Fruit fly (Drosophila melanogaster) whole organism, embryonic: ENCODE measurements around the gene CG16789.

Experiments
- ATbp ChIP-seq: fragments of 200-800 bp; sonication (Bioruptor generic); optimal IDR thresholded peaks from 2 replicates; lab custom pipeline; 2017; ENCODE audit warnings: missing biosample characterization, mild to moderate bottlenecking, missing genetic modification characterization, missing genetic modification reagents
- Abd-B ChIP-seq: fragments of 200-800 bp; sonication (Bioruptor generic); optimal IDR thresholded peaks from 2 replicates; lab custom pipeline; 2018; ENCODE audit warnings: missing biosample characterization, mild to moderate bottlenecking, missing genetic modification characterization, moderate library complexity
- CG10979 ChIP-seq: fragments of 200-800 bp; sonication (Bioruptor generic); optimal IDR thresholded peaks from 2 replicates; lab custom pipeline; 2018; ENCODE audit warnings: missing biosample characterization, mild to moderate bottlenecking, missing genetic modification characterization, moderate library complexity
- CG1233 ChIP-seq: fragments of 200-800 bp; sonication (Bioruptor generic); optimal IDR thresholded peaks from 4 replicates; lab custom pipeline; 2018; ENCODE audit warnings: missing biosample characterization, mild to moderate bottlenecking, missing genetic modification characterization
- CG15479 ChIP-seq: fragments of 200-800 bp; sonication (Bioruptor generic); optimal IDR thresholded peaks from 3 replicates; lab custom pipeline; 2019; ENCODE audit warnings: missing biosample characterization, mild to moderate bottlenecking, missing genetic modification characterization, moderate library complexity
- CG1647 ChIP-seq: fragments of 200-800 bp; sonication (Bioruptor generic); optimal IDR thresholded peaks from 3 replicates; lab custom pipeline; 2016; ENCODE audit warnings: missing biosample characterization, missing genetic modification characterization
- CG16815 ChIP-seq: fragments of 200-800 bp; sonication (Bioruptor generic); optimal IDR thresholded peaks from 3 replicates; lab custom pipeline; 2017; ENCODE audit warnings: missing biosample characterization, mild to moderate bottlenecking, missing genetic modification characterization
- CG17612 ChIP-seq: fragments of 200-800 bp; sonication (Bioruptor generic); IDR thresholded peaks from 2 replicates; pipeline ENCODE4 v1.3.6; 2022; ENCODE audit warnings: missing biosample characterization, missing genetic modification characterization
- CG17912 ChIP-seq: fragments of 200-800 bp; sonication (Bioruptor generic); optimal IDR thresholded peaks from 2 replicates; lab custom pipeline; 2018; ENCODE audit warnings: missing biosample characterization, mild to moderate bottlenecking, missing genetic modification characterization
- CG18619 ChIP-seq: fragments of 200-800 bp; sonication (Bioruptor generic); optimal IDR thresholded peaks from 3 replicates; lab custom pipeline; 2017; ENCODE audit warnings: missing biosample characterization, mild to moderate bottlenecking, missing genetic modification characterization
- CG31441 ChIP-seq: fragments of 200-800 bp; sonication (Bioruptor generic); IDR thresholded peaks from 2 replicates; pipeline ENCODE4 v1.3.6; 2022; ENCODE audit warnings: missing biosample characterization, missing genetic modification characterization
- CG3407 ChIP-seq: fragments of 200-800 bp; sonication (Bioruptor generic); optimal IDR thresholded peaks from 2 replicates; lab custom pipeline; 2018; ENCODE audit warnings: missing biosample characterization, mild to moderate bottlenecking, missing genetic modification characterization
- CG34224 ChIP-seq: fragments of 200-800 bp; sonication (Bioruptor generic); IDR thresholded peaks from 3 replicates; pipeline ENCODE4 v1.3.6; 2022; ENCODE audit warnings: missing biosample characterization, missing genetic modification characterization; ENCODE audit not compliant: partially characterized antibody
- CG34422 ChIP-seq: fragments of 200-800 bp; sonication (Bioruptor generic); IDR thresholded peaks from 3 replicates; pipeline ENCODE4 v1.3.6; 2022; ENCODE audit warnings: missing biosample characterization, missing genetic modification characterization
- CG3726 ChIP-seq: fragments of 200-800 bp; sonication (Bioruptor generic); IDR thresholded peaks from 3 replicates; pipeline ENCODE4, ENCODE4 v1.3.6; 2022; ENCODE audit warnings: missing biosample characterization, missing genetic modification characterization
- CG9437 ChIP-seq: fragments of 200-800 bp; sonication (Bioruptor generic); optimal IDR thresholded peaks from 2 replicates; lab custom pipeline; 2018; ENCODE audit warnings: missing biosample characterization, mild to moderate bottlenecking, missing genetic modification characterization
- CG9797 ChIP-seq: fragments of 200-800 bp; sonication (Bioruptor generic); optimal IDR thresholded peaks from 3 replicates; lab custom pipeline; 2018; ENCODE audit warnings: missing biosample characterization, mild to moderate bottlenecking, missing genetic modification characterization
- CkIIα-i1 ChIP-seq: fragments of 200-800 bp; sonication (Bioruptor generic); IDR thresholded peaks from 2 replicates; pipeline ENCODE4 v1.3.6; 2022; ENCODE audit warnings: missing biosample characterization, missing genetic modification characterization
- Dek ChIP-seq: fragments of 200-800 bp; sonication (Bioruptor generic); optimal IDR thresholded peaks from 3 replicates; lab custom pipeline; 2019; ENCODE audit warnings: missing biosample characterization, mild to moderate bottlenecking, missing genetic modification characterization, moderate library complexity
- Dll ChIP-seq: fragments of 200-800 bp; sonication (Bioruptor generic); IDR thresholded peaks from 4 replicates; pipeline ENCODE4 v1.3.6; 2022; ENCODE audit warnings: missing biosample characterization, missing genetic modification characterization; ENCODE audit not compliant: partially characterized antibody
- Doc3 ChIP-seq: fragments of 200-800 bp; sonication (Bioruptor generic); IDR thresholded peaks from 3 replicates; pipeline ENCODE4 v1.3.6; 2022; ENCODE audit warnings: missing biosample characterization, missing genetic modification characterization; ENCODE audit not compliant: partially characterized antibody
- GATAe ChIP-seq: fragments of 200-800 bp; sonication (Bioruptor generic); conservative IDR thresholded peaks from 2 replicates; pipeline ENCODE4 v1.3.6; 2022; ENCODE audit warnings: missing biosample characterization, missing genetic modification characterization
- Mrtf ChIP-seq: fragments of 200-800 bp; sonication (Bioruptor generic); IDR thresholded peaks from 3 replicates; pipeline ENCODE4 v1.3.6; 2022; ENCODE audit warnings: missing biosample characterization, missing genetic modification characterization
- NC2β ChIP-seq: fragments of 200-800 bp; sonication (Bioruptor generic); optimal IDR thresholded peaks from 2 replicates; lab custom pipeline; 2016; ENCODE audit warnings: missing biosample characterization, missing genetic modification characterization
- NFAT ChIP-seq: fragments of 200-800 bp; sonication (Bioruptor generic); IDR thresholded peaks from 2 replicates; pipeline ENCODE4 v1.3.6; 2022; ENCODE audit warnings: missing biosample characterization, missing genetic modification characterization
- NK7.1 ChIP-seq: fragments of 200-800 bp; sonication (Bioruptor generic); optimal IDR thresholded peaks from 3 replicates; lab custom pipeline; 2016; ENCODE audit warnings: missing biosample characterization, missing genetic modification characterization
- Poxn ChIP-seq: fragments of 200-800 bp; sonication (Bioruptor generic); IDR thresholded peaks from 2 replicates; pipeline ENCODE4 v1.3.6; 2022; ENCODE audit warnings: missing biosample characterization, missing genetic modification characterization
- Six4 ChIP-seq: fragments of 200-800 bp; sonication (Bioruptor generic); optimal IDR thresholded peaks from 2 replicates; lab custom pipeline; 2016; ENCODE audit warnings: missing biosample characterization, missing genetic modification characterization
- Vsx1 ChIP-seq: fragments of 200-800 bp; sonication (Bioruptor generic); optimal IDR thresholded peaks from 2 replicates; lab custom pipeline; 2017; ENCODE audit warnings: missing biosample characterization, mild to moderate bottlenecking, missing genetic modification characterization, missing genetic modification reagents
- YL-1 ChIP-seq: fragments of 200-800 bp; sonication (Bioruptor generic); optimal IDR thresholded peaks from 3 replicates; lab custom pipeline; 2017; ENCODE audit warnings: missing biosample characterization, mild to moderate bottlenecking, missing genetic modification characterization
- bab2 ChIP-seq: fragments of 200-800 bp; sonication (Bioruptor generic); optimal IDR thresholded peaks from 2 replicates; lab custom pipeline; 2016; ENCODE audit warnings: missing biosample characterization, missing genetic modification characterization
- bigmax ChIP-seq: fragments of 200-800 bp; sonication (Bioruptor generic); optimal IDR thresholded peaks from 2 replicates; lab custom pipeline; 2018; ENCODE audit warnings: missing biosample characterization, mild to moderate bottlenecking, missing genetic modification characterization
- bsh ChIP-seq, 2 experiments: fragments of 200-800 bp; sonication (Bioruptor generic); optimal IDR thresholded peaks; 2 replicates each; lab custom pipeline; 2017 to 2018; ENCODE audit warnings: mild to moderate bottlenecking in 2 of 2, missing biosample characterization in 2 of 2, missing genetic modification characterization in 2 of 2, moderate library complexity in 1 of 2
- cato ChIP-seq: fragments of 200-800 bp; sonication (Bioruptor generic); optimal IDR thresholded peaks from 2 replicates; lab custom pipeline; 2016; ENCODE audit warnings: missing biosample characterization, missing genetic modification characterization, borderline replicate concordance
- cg ChIP-seq: fragments of 200-800 bp; sonication (Bioruptor generic); optimal IDR thresholded peaks from 3 replicates; lab custom pipeline; 2019; ENCODE audit warnings: missing biosample characterization, mild to moderate bottlenecking, missing genetic modification characterization, moderate library complexity
- fd64A ChIP-seq: fragments of 200-800 bp; sonication (Bioruptor generic); optimal IDR thresholded peaks from 3 replicates; lab custom pipeline; 2018; ENCODE audit warnings: missing biosample characterization, mild to moderate bottlenecking, missing genetic modification characterization
- gfzf ChIP-seq: fragments of 200-800 bp; sonication (Bioruptor generic); optimal IDR thresholded peaks from 2 replicates; lab custom pipeline; 2016; ENCODE audit warnings: missing biosample characterization, mild to moderate bottlenecking, missing genetic modification characterization, moderate library complexity
- hb ChIP-seq: fragments of 200-800 bp; sonication (Bioruptor generic); IDR thresholded peaks from 3 replicates; pipeline ENCODE4 v1.3.6; 2022; ENCODE audit warnings: missing biosample characterization, missing genetic modification characterization; ENCODE audit not compliant: partially characterized antibody
- her ChIP-seq: fragments of 200-800 bp; sonication (Bioruptor generic); optimal IDR thresholded peaks from 2 replicates; lab custom pipeline; 2016; ENCODE audit warnings: missing biosample characterization, missing genetic modification characterization
- oc ChIP-seq: fragments of 200-800 bp; sonication (Bioruptor generic); optimal IDR thresholded peaks from 2 replicates; lab custom pipeline; 2018; ENCODE audit warnings: missing biosample characterization, mild to moderate bottlenecking, missing genetic modification characterization, moderate library complexity
- otp ChIP-seq: fragments of 200-800 bp; sonication (Bioruptor generic); IDR thresholded peaks from 3 replicates; pipeline ENCODE4, ENCODE4 v1.3.6; 2022; ENCODE audit warnings: missing biosample characterization, missing genetic modification characterization
- pb ChIP-seq: fragments of 200-800 bp; sonication (Bioruptor generic); optimal IDR thresholded peaks from 3 replicates; lab custom pipeline; 2016; ENCODE audit warnings: missing biosample characterization, missing genetic modification characterization
- salm ChIP-seq: fragments of 200-800 bp; sonication (Bioruptor generic); optimal IDR thresholded peaks from 2 replicates; lab custom pipeline; 2018; ENCODE audit warnings: missing biosample characterization, mild to moderate bottlenecking, missing genetic modification characterization
- scrt ChIP-seq: fragments of 200-800 bp; sonication (Bioruptor generic); optimal IDR thresholded peaks from 2 replicates; lab custom pipeline; 2018; ENCODE audit warnings: missing biosample characterization, mild to moderate bottlenecking, missing genetic modification characterization, moderate library complexity
- stwl ChIP-seq: fragments of 200-800 bp; sonication (Bioruptor generic); optimal IDR thresholded peaks from 3 replicates; lab custom pipeline; 2018; ENCODE audit warnings: missing biosample characterization, mild to moderate bottlenecking, missing genetic modification characterization, moderate library complexity
- vfl ChIP-seq: fragments of 200-800 bp; sonication (Bioruptor generic); optimal IDR thresholded peaks from 2 replicates; lab custom pipeline; 2016; ENCODE audit warnings: missing biosample characterization, missing genetic modification characterization
- wor ChIP-seq: fragments of 200-800 bp; sonication (Bioruptor generic); IDR thresholded peaks from 2 replicates; pipeline ENCODE4 v1.3.6; 2022; ENCODE audit warnings: missing biosample characterization, missing genetic modification characterization
- zen2 ChIP-seq: fragments of 200-800 bp; sonication (Bioruptor generic); IDR thresholded peaks from 3 replicates; pipeline ENCODE4 v1.3.6; 2022; ENCODE audit warnings: missing biosample characterization, missing genetic modification characterization; ENCODE audit not compliant: partially characterized antibody

CG16789 gene

dm6 chr3R:9573812-9574587, 8.0 kb downstream of the CG16789 start, which contains the start of gene CG9399 (continued):
- TF ChIP-seq ATbp (GFP tag; lab: Kevin White, UChicago) (peak; percentile 95), CG9797 (GFP tag; lab: Kevin White, UChicago) (peak; percentile 47), wor (GFP tag; lab: Robert Waterston, UW) (peak; percentile 98), CkIIα-i1 (GFP tag; lab: Robert Waterston, UW) (peak; percentile 81; the same call in 1 of the 2 replicates), CG17912 (peak; percentile 87), bsh (GFP tag; optimal IDR thresholded peaks at IDR 0.05; lab: Kevin White, UChicago) (peak; percentile 86 to 98), gfzf (GFP tag; lab: Kevin White, UChicago) (peak; percentile 30), CG18619 (GFP tag; lab: Kevin White, UChicago) (peak; percentile 95), salm (tag; lab: Kevin White, UChicago) (peak; percentile 94), NFAT (GFP tag; lab: Robert Waterston, UW) (peak; percentile 96), zen2 (GFP tag; lab: Robert Waterston, UW) (no peak), CG9437 (GFP tag; lab: Kevin White, UChicago) (peak; percentile 94), bigmax (GFP tag; lab: Kevin White, UChicago) (peak; percentile 71), CG31441 (GFP tag; lab: Robert Waterston, UW) (peak; percentile 99), Dek (tag; lab: Kevin White, UChicago) (peak; percentile 96), CG34224 (GFP tag; lab: Robert Waterston, UW) (peak; percentile 51), bab2 (peak; percentile 94), pb (peak; percentile 61), Six4 (GFP tag; lab: Kevin White, UChicago) (peak; percentile 95), stwl (peak; percentile 83), Poxn (peak; percentile 91), Abd-B (GFP tag; lab: Kevin White, UChicago) (peak; percentile 94), Doc3 (GFP tag; lab: Robert Waterston, UW) (0 out of 3 replicates have a peak, but pooled peaks have one; percentile 43), Mrtf (GFP tag; lab: Robert Waterston, UW) (peak; percentile 98), otp (GFP tag; lab: Robert Waterston, UW) (peak; percentile 98), CG3726 (GFP tag; lab: Robert Waterston, UW) (peak; percentile 97), CG34422 (peak; percentile 98), cg (peak; percentile 94), vfl (peak; percentile 94), GATAe (GFP tag; lab: Robert Waterston, UW) (peak; percentile 90), CG3407 (GFP tag; lab: Kevin White, UChicago) (peak; percentile 97), Vsx1 (GFP tag; lab: Kevin White, UChicago) (peak; percentile 94), hb (GFP tag; lab: Robert Waterston, UW) (no peak), scrt (GFP tag; lab: Kevin White, UChicago) (peak; percentile 89), her (GFP tag; lab: Kevin White, UChicago) (peak; percentile 79), NC2β (GFP tag; lab: Kevin White, UChicago) (peak; percentile 88), CG1647 (GFP tag; lab: Kevin White, UChicago) (peak; percentile 93), fd64A (GFP tag; lab: Kevin White, UChicago) (peak; percentile 84), CG1233 (GFP tag; lab: Kevin White, UChicago) (peak; percentile 95), NK7.1 (peak; percentile 68), YL-1 (GFP tag; lab: Kevin White, UChicago) (peak; percentile 97), CG10979 (tag; lab: Kevin White, UChicago) (peak; percentile 95), Dll (GFP tag; lab: Robert Waterston, UW) (peak; percentile 35; the same call in 1 of the 4 replicates), CG15479 (peak; percentile 70), CG16815 (peak; percentile 96), oc (peak; percentile 97), cato (GFP tag; lab: Kevin White, UChicago) (peak; percentile 97), CG17612 (GFP tag; lab: Robert Waterston, UW) (peak; percentile 96)
